Worm (Caenorhabditis elegans) whole organism, L2 larva: ENCODE results near the gene Y51H7C.7.
A peak's percentile ranks its signal among the peaks of the same experiment; 100 is the strongest.

Experiments used
- C34F6.9 ChIP-seq: fragments of 150-350 bp; optimal IDR thresholded peaks from 2 replicates; lab custom pipeline; 2014; ENCODE audit warnings: missing biosample characterization, missing genetic modification characterization
- F13H6.1 ChIP-seq: sonication (generic microtip); optimal IDR thresholded peaks from 2 replicates; lab custom pipeline; 2016; ENCODE audit warnings: missing genetic modification characterization, missing compliant biosample characterization
- alr-1 ChIP-seq: fragments of 150-350 bp; optimal IDR thresholded peaks from 2 replicates; lab custom pipeline; 2014; ENCODE audit warnings: missing biosample characterization, missing genetic modification characterization
- ama-1 ChIP-seq: fragments of 150-350 bp; optimal IDR thresholded peaks from 2 replicates; lab custom pipeline; 2018; ENCODE audit warnings: inconsistent platforms
- blmp-1 ChIP-seq: sonication (generic microtip); optimal IDR thresholded peaks from 2 replicates; lab custom pipeline; 2017; ENCODE audit warnings: missing genetic modification characterization, mild to moderate bottlenecking, missing compliant biosample characterization, antibody characterized with exemption, moderate library complexity; ENCODE audit not compliant: insufficient read depth
- ceh-82 ChIP-seq: fragments of 150-350 bp; optimal IDR thresholded peaks from 2 replicates; lab custom pipeline; 2014; ENCODE audit warnings: missing biosample characterization, missing genetic modification characterization
- crh-2 ChIP-seq: sonication (generic microtip); optimal IDR thresholded peaks from 2 replicates; lab custom pipeline; 2017; ENCODE audit warnings: missing biosample characterization, missing genetic modification characterization
- egl-27 ChIP-seq: sonication (generic microtip); optimal IDR thresholded peaks from 3 replicates; lab custom pipeline; 2017; ENCODE audit warnings: missing biosample characterization, missing genetic modification reagents, missing genetic modification characterization
- elt-1 ChIP-seq: fragments of 150-350 bp; optimal IDR thresholded peaks from 2 replicates; lab custom pipeline; 2014; ENCODE audit warnings: missing biosample characterization, missing genetic modification characterization
- elt-3 ChIP-seq: sonication (generic microtip); optimal IDR thresholded peaks from 2 replicates; lab custom pipeline; 2017; ENCODE audit warnings: missing biosample characterization, missing genetic modification characterization
- fos-1 ChIP-seq: fragments of 150-350 bp; optimal IDR thresholded peaks from 2 replicates; lab custom pipeline; 2014; ENCODE audit warnings: missing biosample characterization, missing genetic modification characterization
- gmeb-1 ChIP-seq: fragments of 150-350 bp; optimal IDR thresholded peaks from 2 replicates; lab custom pipeline; 2014; ENCODE audit warnings: missing biosample characterization, missing genetic modification characterization
- lin-39 ChIP-seq: fragments of 150-350 bp; optimal IDR thresholded peaks from 2 replicates; lab custom pipeline; 2014; ENCODE audit warnings: missing biosample characterization, missing genetic modification reagents, missing genetic modification characterization
- lsy-2 ChIP-seq, 2 experiments: fragments of 150-350 bp in 1 of 2; sonication (generic microtip) in 1 of 2; optimal IDR thresholded peaks; 2 replicates each; lab custom pipeline; 2014 to 2017; ENCODE audit warnings: missing biosample characterization in 2 of 2, missing genetic modification characterization in 2 of 2
- mab-5 ChIP-seq: fragments of 150-350 bp; optimal IDR thresholded peaks from 2 replicates; lab custom pipeline; 2014; ENCODE audit warnings: missing biosample characterization, missing genetic modification characterization
- mbf-1 ChIP-seq: sonication (generic microtip); optimal IDR thresholded peaks from 2 replicates; lab custom pipeline; 2017; ENCODE audit warnings: missing biosample characterization, missing genetic modification characterization
- mdl-1 ChIP-seq, 2 experiments: fragments of 150-350 bp in 1 of 2; sonication (generic microtip) in 1 of 2; optimal IDR thresholded peaks; 2 replicates each; lab custom pipeline; 2017; ENCODE audit warnings: missing biosample characterization in 2 of 2, missing genetic modification characterization in 2 of 2
- nhr-129 ChIP-seq: fragments of 150-350 bp; optimal IDR thresholded peaks from 2 replicates; lab custom pipeline; 2014; ENCODE audit warnings: missing biosample characterization, missing genetic modification characterization
- nhr-23 ChIP-seq: fragments of 150-350 bp; optimal IDR thresholded peaks from 2 replicates; lab custom pipeline; 2014; ENCODE audit warnings: missing biosample characterization, missing genetic modification reagents, missing genetic modification characterization
- nhr-25 ChIP-seq: fragments of 150-350 bp; sonication (generic microtip); optimal IDR thresholded peaks from 3 replicates; lab custom pipeline; 2014; ENCODE audit warnings: missing biosample characterization, missing genetic modification characterization
- nhr-6 ChIP-seq: fragments of 150-350 bp; optimal IDR thresholded peaks from 2 replicates; lab custom pipeline; 2014; ENCODE audit warnings: missing biosample characterization, missing genetic modification characterization
- peb-1 ChIP-seq: fragments of 150-350 bp; optimal IDR thresholded peaks from 2 replicates; lab custom pipeline; 2014; ENCODE audit warnings: missing biosample characterization, missing genetic modification characterization
- sem-4 ChIP-seq: fragments of 150-350 bp; optimal IDR thresholded peaks from 2 replicates; lab custom pipeline; 2014; ENCODE audit warnings: missing biosample characterization, missing genetic modification reagents, missing genetic modification characterization
- skn-1 ChIP-seq: sonication (generic microtip); optimal IDR thresholded peaks from 2 replicates; lab custom pipeline; 2017; ENCODE audit warnings: missing biosample characterization, missing genetic modification characterization
- sma-3 ChIP-seq: sonication (generic microtip); optimal IDR thresholded peaks from 2 replicates; lab custom pipeline; 2016; ENCODE audit warnings: missing genetic modification reagents, missing genetic modification characterization, missing compliant biosample characterization
- sma-9 ChIP-seq, 2 experiments: fragments of 150-350 bp in 1 of 2; sonication (generic microtip) in 1 of 2; optimal IDR thresholded peaks; 2 replicates each; lab custom pipeline; 2014 to 2016; ENCODE audit warnings: missing genetic modification characterization in 2 of 2, mild to moderate bottlenecking in 1 of 2, missing biosample characterization in 1 of 2, missing compliant biosample characterization in 1 of 2, missing genetic modification reagents in 1 of 2, moderate library complexity in 1 of 2
- snpc-4 ChIP-seq: fragments of 150-350 bp; optimal IDR thresholded peaks from 2 replicates; lab custom pipeline; 2014; ENCODE audit warnings: missing biosample characterization, missing genetic modification characterization
- unc-39 ChIP-seq: fragments of 150-350 bp; optimal IDR thresholded peaks from 2 replicates; lab custom pipeline; 2014; ENCODE audit warnings: missing biosample characterization, missing genetic modification characterization
- unc-55 ChIP-seq: fragments of 150-350 bp; sonication (generic microtip); optimal IDR thresholded peaks from 3 replicates; lab custom pipeline; 2014; ENCODE audit warnings: missing biosample characterization, missing genetic modification reagents, missing genetic modification characterization
- unc-62 ChIP-seq: fragments of 150-350 bp; optimal IDR thresholded peaks from 2 replicates; lab custom pipeline; 2014; ENCODE audit warnings: missing biosample characterization, missing genetic modification reagents, missing genetic modification characterization
- zag-1 ChIP-seq: fragments of 150-350 bp; optimal IDR thresholded peaks from 2 replicates; lab custom pipeline; 2014; ENCODE audit warnings: missing biosample characterization, missing genetic modification characterization
- ztf-1 ChIP-seq: fragments of 200-800 bp; sonication (Bioruptor generic); conservative IDR thresholded peaks from 2 replicates; pipeline ENCODE4 v1.3.6; 2022; ENCODE audit warnings: missing genetic modification characterization, missing compliant biosample characterization
- ztf-11 ChIP-seq: sonication (generic microtip); optimal IDR thresholded peaks from 2 replicates; lab custom pipeline; 2017; ENCODE audit warnings: missing biosample characterization, missing genetic modification characterization
- ztf-4 ChIP-seq: fragments of 150-350 bp; optimal IDR thresholded peaks from 2 replicates; lab custom pipeline; 2014; ENCODE audit warnings: missing biosample characterization, missing genetic modification characterization

Gene Y51H7C.7

ce11 chrII:1402167-1402619 is at the start of gene Y51H7C.7:
TSS of gene Y51H7C.7 (plus strand) at chrII:1402569.
- TF ChIP-seq gmeb-1: peak; percentile 80
- TF ChIP-seq nhr-25 (tag; lab: Kevin White, UChicago): no peak
- TF ChIP-seq mab-5 (tag; lab: Kevin White, UChicago): peak; percentile 44
- TF ChIP-seq sma-9 (GFP tag; optimal IDR thresholded peaks at IDR 0.05; lab: Kevin White, UChicago): peak; percentile 23
- TF ChIP-seq sma-9 (tag; optimal IDR thresholded peaks at IDR 0.05; lab: Kevin White, UChicago): no peak
- peak; percentile 72 for TF ChIP-seq unc-55 (GFP tag; lab: Kevin White, UChicago)
- peak; percentile 70 for TF ChIP-seq C34F6.9 (tag; lab: Kevin White, UChicago)
- peak; percentile 8 for TF ChIP-seq snpc-4
- TF ChIP-seq lsy-2 (tag; optimal IDR thresholded peaks at IDR 0.05; lab: Kevin White, UChicago): peak in 1 of 2 experiments; percentile 75
- TF ChIP-seq F13H6.1: peak; percentile 46
- no peak for TF ChIP-seq lin-39
- TF ChIP-seq sma-3 (GFP tag; lab: Kevin White, UChicago): peak; percentile 7

ce11 chrII:1355480-1355879 is 46.9 kb upstream of the Y51H7C.7 start, which contains the start of gene C13A10.1:
TSS of gene C13A10.1 (minus strand) at chrII:1355649.
- TF ChIP-seq elt-1 (tag; lab: Kevin White, UChicago): no peak
- no peak for TF ChIP-seq ztf-11
- TF ChIP-seq nhr-25 (tag; lab: Kevin White, UChicago): no peak
- no peak for TF ChIP-seq egl-27 (tag; lab: Kevin White, UChicago)
- TF ChIP-seq mbf-1 (tag; lab: Kevin White, UChicago): no peak
- peak; percentile 32 for TF ChIP-seq fos-1 (tag; lab: Kevin White, UChicago)
- no peak for TF ChIP-seq sem-4
- no peak for TF ChIP-seq sma-3 (GFP tag; lab: Kevin White, UChicago)

- no peak for TF ChIP-seq snpc-4
- no peak for TF ChIP-seq gmeb-1
- no peak for TF ChIP-seq unc-62 (GFP tag; lab: Kevin White, UChicago)
- TF ChIP-seq lsy-2 (tag; optimal IDR thresholded peaks at IDR 0.05; lab: Kevin White, UChicago): no peak
- TF ChIP-seq blmp-1: no peak
- TF ChIP-seq ama-1: no peak
- no peak for TF ChIP-seq ztf-4 (tag; lab: Kevin White, UChicago)
- TF ChIP-seq sem-4: no peak
- TF ChIP-seq fos-1 (tag; lab: Kevin White, UChicago): no peak
- no peak for TF ChIP-seq nhr-129 (tag; lab: Kevin White, UChicago)
These were observed 45.1 kb upstream of the Y51H7C.7 start for ce11 chrII:1357262-1357661.

- TF ChIP-seq sem-4 (no peak), sma-9 (GFP tag; optimal IDR thresholded peaks at IDR 0.05; lab: Kevin White, UChicago) (no peak), sma-9 (tag; optimal IDR thresholded peaks at IDR 0.05; lab: Kevin White, UChicago) (no peak), egl-27 (tag; lab: Kevin White, UChicago) (no peak), F13H6.1 (no peak), nhr-25 (tag; lab: Kevin White, UChicago) (no peak), unc-55 (GFP tag; lab: Kevin White, UChicago) (no peak)
These were observed 44.5 kb upstream of the Y51H7C.7 start, which contains the start of gene C13A10.2 for ce11 chrII:1357905-1358304. TSS of gene C13A10.2 (minus strand) at chrII:1358005.

ce11 chrII:1360257-1360656 is 42.1 kb upstream of the Y51H7C.7 start:
- TF ChIP-seq lsy-2 (tag; optimal IDR thresholded peaks at IDR 0.05; lab: Kevin White, UChicago): peak in 1 of 2 experiments; percentile 11
- TF ChIP-seq unc-55 (GFP tag; lab: Kevin White, UChicago): peak; percentile 27
- TF ChIP-seq nhr-6 (tag; lab: Kevin White, UChicago): no peak
- TF ChIP-seq, all 48 proteins: peak for 2

- TF ChIP-seq elt-3 (tag; lab: Kevin White, UChicago): no peak
These were observed 39.9 kb upstream of the Y51H7C.7 start for ce11 chrII:1362423-1362822.

- TF ChIP-seq egl-27 (tag; lab: Kevin White, UChicago) (no peak), unc-55 (GFP tag; lab: Kevin White, UChicago) (no peak), mdl-1 (tag; optimal IDR thresholded peaks at IDR 0.05; lab: Kevin White, UChicago) (no peak), alr-1 (tag; lab: Kevin White, UChicago) (no peak), ztf-11 (no peak), peb-1 (tag; lab: Kevin White, UChicago) (no peak), lsy-2 (tag; optimal IDR thresholded peaks at IDR 0.05; lab: Kevin White, UChicago) (no peak), zag-1 (tag; lab: Kevin White, UChicago) (no peak), ztf-1 (GFP tag; lab: Robert Waterston, UW) (no peak), elt-3 (tag; lab: Kevin White, UChicago) (no peak), fos-1 (tag; lab: Kevin White, UChicago) (no peak), unc-39 (no peak), skn-1 (tag; lab: Kevin White, UChicago) (no peak), ceh-82 (tag; lab: Kevin White, UChicago) (no peak), lin-39 (no peak), mab-5 (tag; lab: Kevin White, UChicago) (no peak), nhr-23 (tag; lab: Kevin White, UChicago) (no peak), crh-2 (tag; lab: Kevin White, UChicago) (no peak), F13H6.1 (no peak), sma-3 (GFP tag; lab: Kevin White, UChicago) (no peak)
These were observed 36.4 kb upstream of the Y51H7C.7 start for ce11 chrII:1365985-1366384.
